Worm (Caenorhabditis elegans) whole organism, early embryonic: ENCODE results near the gene ulp-4.

Source experiments
- F13C5.2 ChIP-seq: sonication (generic microtip); optimal IDR thresholded peaks from 2 replicates; lab custom pipeline; 2017; ENCODE audit warnings: mild to moderate bottlenecking, missing genetic modification characterization, inconsistent platforms, missing compliant biosample characterization
- ceh-13 ChIP-seq: fragments of 200-800 bp; sonication (Bioruptor generic); optimal IDR thresholded peaks from 2 replicates; lab custom pipeline; 2018; ENCODE audit warnings: mild to moderate bottlenecking, missing genetic modification characterization, missing compliant biosample characterization
- ceh-36 ChIP-seq: sonication (generic microtip); optimal IDR thresholded peaks from 2 replicates; lab custom pipeline; 2016; ENCODE audit warnings: missing genetic modification characterization, inconsistent platforms, missing compliant biosample characterization
- ets-7 ChIP-seq: sonication (generic microtip); optimal IDR thresholded peaks from 2 replicates; lab custom pipeline; 2016; ENCODE audit warnings: missing genotype, missing genetic modification characterization, missing compliant biosample characterization
- flt-1 ChIP-seq: fragments of 200-800 bp; sonication (Bioruptor generic); IDR thresholded peaks from 2 replicates; pipeline ENCODE4 v1.3.6; 2022; ENCODE audit warnings: missing genetic modification characterization, missing compliant biosample characterization
- pes-1 ChIP-seq: fragments of 200-800 bp; sonication (Bioruptor generic); IDR thresholded peaks from 2 replicates; pipeline ENCODE4 v1.3.6; 2022; ENCODE audit warnings: missing genetic modification reagents, missing genetic modification characterization, missing compliant biosample characterization
- sea-1 ChIP-seq: fragments of 200-800 bp; sonication (Bioruptor generic); conservative IDR thresholded peaks from 2 replicates; pipeline ENCODE4 v1.3.6; 2022; ENCODE audit warnings: missing genetic modification characterization, missing compliant biosample characterization
- tbx-11 ChIP-seq: fragments of 200-800 bp; sonication (Bioruptor generic); IDR thresholded peaks from 2 replicates; pipeline ENCODE4 v1.3.6; 2022; ENCODE audit warnings: missing genetic modification characterization, missing compliant biosample characterization

DNA sequence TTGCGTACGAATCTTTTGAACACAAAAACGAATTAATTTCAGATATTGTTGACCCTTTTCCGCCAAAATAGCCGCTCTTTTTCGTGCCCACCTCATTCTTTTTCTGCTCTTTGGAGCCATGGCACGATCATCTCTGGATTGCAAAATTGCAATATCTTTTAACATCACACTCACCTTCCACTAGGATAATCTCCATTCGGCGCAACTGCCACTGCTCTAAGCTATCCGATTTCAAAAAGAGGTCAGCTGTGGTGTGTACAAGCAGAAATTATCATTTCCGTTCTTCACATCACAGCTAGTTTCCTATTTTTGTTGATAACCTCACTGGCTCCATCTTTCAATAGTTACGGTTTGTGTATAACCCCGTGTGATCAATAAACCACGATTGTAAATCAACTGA, 3.1 kb upstream of the ulp-4 start:
- TF ChIP-seq tbx-11 (GFP tag; lab: Robert Waterston, UW) = no peak
- no peak for TF ChIP-seq sea-1
- TF ChIP-seq ceh-36 (tag; lab: Kevin White, UChicago) = no peak
- no peak for TF ChIP-seq flt-1
- TF ChIP-seq pes-1 (GFP tag; lab: Robert Waterston, UW) = no peak
- TF ChIP-seq ceh-13 (GFP tag; lab: Kevin White, UChicago) = no peak
- TF ChIP-seq ets-7 (tag; lab: Kevin White, UChicago) = no peak
- no peak for TF ChIP-seq F13C5.2
